Worm (Caenorhabditis elegans) whole organism, mixed stage, embryonic: ENCODE data around the gene F41C3.2.

Experiments
- M03D4.4 ChIP-seq: sonication (generic microtip); optimal IDR thresholded peaks from 2 replicates; lab custom pipeline; 2017; ENCODE audit warnings: mild to moderate bottlenecking, missing genetic modification characterization, missing compliant biosample characterization
- blmp-1 ChIP-seq: fragments of 150-350 bp; optimal IDR thresholded peaks from 2 replicates; lab custom pipeline; 2014; ENCODE audit warnings: missing biosample characterization, missing genetic modification characterization
- ceh-39 ChIP-seq: fragments of 150-350 bp; optimal IDR thresholded peaks from 2 replicates; lab custom pipeline; 2014; ENCODE audit warnings: missing biosample characterization, missing genetic modification characterization
- ceh-43 ChIP-seq: fragments of 200-800 bp; sonication (Bioruptor generic); optimal IDR thresholded peaks from 2 replicates; lab custom pipeline; 2018; ENCODE audit warnings: mild to moderate bottlenecking, missing genetic modification characterization, moderate library complexity, missing compliant biosample characterization
- ceh-83 ChIP-seq: fragments of 200-800 bp; sonication (Bioruptor generic); optimal IDR thresholded peaks from 2 replicates; lab custom pipeline; 2018; ENCODE audit warnings: mild to moderate bottlenecking, missing genetic modification characterization, missing compliant biosample characterization
- ces-1 ChIP-seq: fragments of 150-350 bp; optimal IDR thresholded peaks from 2 replicates; lab custom pipeline; 2014; ENCODE audit warnings: missing biosample characterization, missing genetic modification reagents, missing genetic modification characterization
- cnd-1 ChIP-seq: fragments of 200-800 bp; sonication (Bioruptor generic); optimal IDR thresholded peaks from 2 replicates; lab custom pipeline; 2018; ENCODE audit warnings: mild to moderate bottlenecking, missing genetic modification characterization, missing compliant biosample characterization
- drap-1 ChIP-seq: fragments of 200-800 bp; sonication (Bioruptor generic); optimal IDR thresholded peaks from 3 replicates; lab custom pipeline; 2018; ENCODE audit warnings: mild to moderate bottlenecking, missing genetic modification characterization, missing compliant biosample characterization
- elt-1 ChIP-seq: sonication (generic microtip); optimal IDR thresholded peaks from 2 replicates; lab custom pipeline; 2017; ENCODE audit warnings: missing genetic modification characterization, mild to moderate bottlenecking, missing compliant biosample characterization, antibody characterized with exemption, moderate library complexity, borderline replicate concordance; ENCODE audit not compliant: insufficient read depth
- elt-3 ChIP-seq: fragments of 150-350 bp; optimal IDR thresholded peaks from 2 replicates; lab custom pipeline; 2014; ENCODE audit warnings: missing biosample characterization, missing genetic modification characterization
- flh-1 ChIP-seq: fragments of 200-800 bp; sonication (Bioruptor generic); optimal IDR thresholded peaks from 2 replicates; lab custom pipeline; 2018; ENCODE audit warnings: mild to moderate bottlenecking, missing genetic modification characterization, moderate library complexity, missing compliant biosample characterization
- ham-2 ChIP-seq: fragments of 200-800 bp; sonication (Bioruptor generic); optimal IDR thresholded peaks from 2 replicates; lab custom pipeline; 2018; ENCODE audit warnings: mild to moderate bottlenecking, missing genetic modification characterization, missing compliant biosample characterization
- hlh-1 ChIP-seq: fragments of 150-350 bp; optimal IDR thresholded peaks from 2 replicates; lab custom pipeline; 2014; ENCODE audit warnings: missing biosample characterization, missing genetic modification reagents, missing genetic modification characterization
- lin-13 ChIP-seq: fragments of 150-350 bp; optimal IDR thresholded peaks from 2 replicates; lab custom pipeline; 2014; ENCODE audit warnings: missing biosample characterization, missing genetic modification characterization
- lsy-2 ChIP-seq: fragments of 150-350 bp; optimal IDR thresholded peaks from 2 replicates; lab custom pipeline; 2014; ENCODE audit warnings: missing biosample characterization, missing genetic modification characterization
- mab-5 ChIP-seq: fragments of 150-350 bp; optimal IDR thresholded peaks from 2 replicates; lab custom pipeline; 2014; ENCODE audit warnings: missing biosample characterization, missing genetic modification characterization
- mep-1 ChIP-seq: fragments of 150-350 bp; optimal IDR thresholded peaks from 2 replicates; lab custom pipeline; 2017; ENCODE audit warnings: missing biosample characterization, missing genetic modification reagents, missing genetic modification characterization, inconsistent platforms
- mls-2 ChIP-seq: sonication (generic microtip); optimal IDR thresholded peaks from 2 replicates; lab custom pipeline; 2016; ENCODE audit warnings: mild to moderate bottlenecking, missing genetic modification characterization, moderate library complexity, missing compliant biosample characterization
- nhr-12 ChIP-seq: fragments of 150-350 bp; optimal IDR thresholded peaks from 2 replicates; lab custom pipeline; 2014; ENCODE audit warnings: missing biosample characterization, missing genetic modification characterization
- nhr-2 ChIP-seq: fragments of 150-350 bp; optimal IDR thresholded peaks from 2 replicates; lab custom pipeline; 2014; ENCODE audit warnings: missing biosample characterization, missing genetic modification characterization
- nhr-237 ChIP-seq: fragments of 150-350 bp; optimal IDR thresholded peaks from 2 replicates; lab custom pipeline; 2014; ENCODE audit warnings: missing biosample characterization, missing genetic modification characterization
- nhr-28 ChIP-seq: fragments of 150-350 bp; optimal IDR thresholded peaks from 2 replicates; lab custom pipeline; 2014; ENCODE audit warnings: missing biosample characterization, missing genetic modification characterization
- nhr-76 ChIP-seq: sonication (generic microtip); optimal IDR thresholded peaks from 2 replicates; lab custom pipeline; 2017; ENCODE audit warnings: missing biosample characterization, missing genetic modification characterization
- pha-4 ChIP-seq: fragments of 150-350 bp; optimal IDR thresholded peaks from 2 replicates; lab custom pipeline; 2018; ENCODE audit warnings: missing biosample characterization, missing genetic modification reagents, missing genetic modification characterization
- sem-2 ChIP-seq: fragments of 200-800 bp; sonication (Bioruptor generic); optimal IDR thresholded peaks from 2 replicates; lab custom pipeline; 2018; ENCODE audit warnings: mild to moderate bottlenecking, missing genetic modification characterization, missing compliant biosample characterization
- snpc-4 ChIP-seq: fragments of 150-350 bp; optimal IDR thresholded peaks from 2 replicates; lab custom pipeline; 2014; ENCODE audit warnings: missing biosample characterization, missing genetic modification characterization
- sptf-1 ChIP-seq: sonication (generic microtip); optimal IDR thresholded peaks from 2 replicates; lab custom pipeline; 2017; ENCODE audit warnings: mild to moderate bottlenecking, missing genetic modification characterization, moderate library complexity, missing compliant biosample characterization
- tbx-8 ChIP-seq: fragments of 200-800 bp; sonication (Bioruptor generic); optimal IDR thresholded peaks from 2 replicates; lab custom pipeline; 2018; ENCODE audit warnings: mild to moderate bottlenecking, missing genetic modification characterization, moderate library complexity, missing compliant biosample characterization
- unc-120 ChIP-seq: sonication (generic microtip); optimal IDR thresholded peaks from 2 replicates; lab custom pipeline; 2017; ENCODE audit warnings: missing genetic modification characterization, missing compliant biosample characterization; ENCODE audit not compliant: poor library complexity, severe bottlenecking
- unc-39 ChIP-seq: fragments of 150-350 bp; optimal IDR thresholded peaks from 2 replicates; lab custom pipeline; 2014; ENCODE audit warnings: missing biosample characterization, missing genetic modification characterization
- zip-8 ChIP-seq: fragments of 150-350 bp; optimal IDR thresholded peaks from 2 replicates; lab custom pipeline; 2014; ENCODE audit warnings: missing biosample characterization, missing genetic modification characterization
- ztf-11 ChIP-seq: fragments of 150-350 bp; optimal IDR thresholded peaks from 2 replicates; lab custom pipeline; 2014; ENCODE audit warnings: missing biosample characterization, missing genetic modification characterization

The F41C3.2 gene

ce11 chrII:4786181-4786580, 36.4 kb downstream of the F41C3.2 start, which contains the start of gene msp-3:
Gene msp-3, minus strand, starts transcription at chrII:4786281.
- TF ChIP-seq ham-2 (no peak), flh-1 (no peak), sptf-1 (tag; lab: Kevin White, UChicago) (no peak), hlh-1 (tag; lab: Kevin White, UChicago) (no peak), ces-1 (GFP tag; lab: Kevin White, UChicago) (no peak), drap-1 (no peak)

ce11 chrII:4789835-4790343, 40.1 kb downstream of the F41C3.2 start, which contains the start of gene F26G1.15:
Gene F26G1.15, plus strand, starts transcription at chrII:4790293.
- TF ChIP-seq nhr-76 (no peak), elt-1 (tag; lab: Kevin White, UChicago) (no peak), mab-5 (tag; lab: Kevin White, UChicago) (no peak), zip-8 (tag; lab: Kevin White, UChicago) (peak; percentile 74), lsy-2 (tag; lab: Kevin White, UChicago) (no peak)
- TF ChIP-seq, all 35 proteins: peak for 1

ce11 chrII:4790687-4791086, 40.9 kb downstream of the F41C3.2 start:
- TF ChIP-seq elt-1 (tag; lab: Kevin White, UChicago): no peak
- no peak for TF ChIP-seq M03D4.4 (tag; lab: Kevin White, UChicago)
- TF ChIP-seq nhr-2 (tag; lab: Kevin White, UChicago): no peak
- no peak for TF ChIP-seq nhr-76
- TF ChIP-seq hlh-1 (tag; lab: Kevin White, UChicago): no peak
- TF ChIP-seq, all 35 proteins: peak for 0

- no peak for TF ChIP-seq mls-2 (tag; lab: Kevin White, UChicago)
- peak; percentile 64 for TF ChIP-seq ceh-83
- TF ChIP-seq blmp-1 (tag; lab: Kevin White, UChicago): no peak
- no peak for TF ChIP-seq nhr-12 (tag; lab: Kevin White, UChicago)
- no peak for TF ChIP-seq mep-1 (tag; lab: Kevin White, UChicago)
- TF ChIP-seq lsy-2 (tag; lab: Kevin White, UChicago): peak; percentile 46
- peak; percentile 20 for TF ChIP-seq unc-120 (tag; lab: Kevin White, UChicago)
- TF ChIP-seq hlh-1 (tag; lab: Kevin White, UChicago): no peak
- peak; percentile 48 for TF ChIP-seq sptf-1 (tag; lab: Kevin White, UChicago)
- TF ChIP-seq pha-4: no peak
- peak; percentile 1 for TF ChIP-seq lin-13
- TF ChIP-seq cnd-1 (tag; lab: Kevin White, UChicago): peak; percentile 21
- no peak for TF ChIP-seq ceh-43 (GFP tag; lab: Kevin White, UChicago)
- TF ChIP-seq elt-3 (tag; lab: Kevin White, UChicago): no peak
- TF ChIP-seq sem-2 (GFP tag; lab: Kevin White, UChicago): no peak
Measured at ce11 chrII:4791272-4791671, 41.5 kb downstream of the F41C3.2 start, which contains the start of gene F26G1.1. Gene F26G1.1, plus strand, starts transcription at chrII:4791618.

ce11 chrII:4793320-4793719, 43.6 kb downstream of the F41C3.2 start:
- TF ChIP-seq hlh-1 (tag; lab: Kevin White, UChicago): no peak
- no peak for TF ChIP-seq sptf-1 (tag; lab: Kevin White, UChicago)
- no peak for TF ChIP-seq M03D4.4 (tag; lab: Kevin White, UChicago)
- TF ChIP-seq nhr-237 (tag; lab: Kevin White, UChicago): no peak
- TF ChIP-seq lsy-2 (tag; lab: Kevin White, UChicago): no peak
- no peak for TF ChIP-seq mls-2 (tag; lab: Kevin White, UChicago)
- no peak for TF ChIP-seq nhr-76
- no peak for TF ChIP-seq pha-4
- no peak for TF ChIP-seq nhr-28 (tag; lab: Kevin White, UChicago)
- no peak for TF ChIP-seq ceh-83

- TF ChIP-seq nhr-12 (tag; lab: Kevin White, UChicago): no peak
- TF ChIP-seq mep-1 (tag; lab: Kevin White, UChicago): no peak
- TF ChIP-seq ztf-11 (tag; lab: Kevin White, UChicago): no peak
- no peak for TF ChIP-seq ceh-43 (GFP tag; lab: Kevin White, UChicago)
- TF ChIP-seq ceh-39: no peak
- TF ChIP-seq nhr-28 (tag; lab: Kevin White, UChicago): no peak
- TF ChIP-seq drap-1: no peak
- no peak for TF ChIP-seq snpc-4 (tag; lab: Kevin White, UChicago)
- no peak for TF ChIP-seq mls-2 (tag; lab: Kevin White, UChicago)
- TF ChIP-seq lsy-2 (tag; lab: Kevin White, UChicago): no peak
- TF ChIP-seq sptf-1 (tag; lab: Kevin White, UChicago): no peak
- TF ChIP-seq M03D4.4 (tag; lab: Kevin White, UChicago): no peak
- TF ChIP-seq tbx-8 (GFP tag; lab: Kevin White, UChicago): no peak
- no peak for TF ChIP-seq unc-39 (tag; lab: Kevin White, UChicago)
- TF ChIP-seq nhr-2 (tag; lab: Kevin White, UChicago): no peak
- TF ChIP-seq cnd-1 (tag; lab: Kevin White, UChicago): no peak
Measured at ce11 chrII:4795461-4795860, 45.7 kb downstream of the F41C3.2 start, which contains the start of gene C33F10.4. Gene C33F10.4, plus strand, starts transcription at chrII:4795761.
